Fruit fly (Drosophila melanogaster): ENCODE measurements around the gene Kaz.

- TF ChIP-seq CG12605 (GFP tag; IDR thresholded peaks at IDR 0.05) (no peak), CG8159 (tag; optimal IDR thresholded peaks at IDR 0.05) (no peak), CG10348 (GFP tag; IDR thresholded peaks at IDR 0.05) (no peak), CG8301 (tag; optimal IDR thresholded peaks at IDR 0.05) (no peak), gl (tag; optimal IDR thresholded peaks at IDR 0.05) (no peak), CG34367 (tag; optimal IDR thresholded peaks at IDR 0.05) (no peak), CG13204 (GFP tag; optimal IDR thresholded peaks at IDR 0.05) (no peak), EcR (GFP tag; optimal IDR thresholded peaks at IDR 0.05) (no peak), CG15710 (tag; optimal IDR thresholded peaks at IDR 0.05) (no peak), CG4496 (GFP tag; IDR thresholded peaks at IDR 0.05) (no peak), Pif1A (GFP tag; optimal IDR thresholded peaks at IDR 0.05) (no peak), CG17806 (tag; optimal IDR thresholded peaks at IDR 0.05) (no peak), CG14655 (GFP tag; optimal IDR thresholded peaks at IDR 0.05) (no peak), Snoo (tag; optimal IDR thresholded peaks at IDR 0.05) (no peak)
These were observed 11.3 kb upstream of the Kaz start, which contains the start of gene CG33658 for dm6 chr3R:24841063-24841462.

All from whole organism, pupa.